Worm (Caenorhabditis elegans) whole organism, young adult: Measurements from ENCODE around the gene hal-2.

ENCODE experiments used
- B0019.2 ChIP-seq: fragments of 200-800 bp; sonication (Bioruptor generic); conservative IDR thresholded peaks from 2 replicates; pipeline ENCODE4 v1.3.6; 2022; ENCODE audit warnings: missing genetic modification reagents, missing genetic modification characterization, missing compliant biosample characterization
- B0261.1 ChIP-seq: sonication (generic microtip); optimal IDR thresholded peaks from 2 replicates; lab custom pipeline; 2016; ENCODE audit warnings: mild to moderate bottlenecking, missing genetic modification characterization, moderate library complexity, missing compliant biosample characterization
- C06A6.2 ChIP-seq: fragments of 200-800 bp; sonication (Bioruptor generic); conservative IDR thresholded peaks from 2 replicates; pipeline ENCODE4 v1.3.6; 2022; ENCODE audit warnings: missing genetic modification characterization, missing compliant biosample characterization
- F22D6.2 ChIP-seq: sonication (generic microtip); optimal IDR thresholded peaks from 2 replicates; lab custom pipeline; 2016; ENCODE audit warnings: mild to moderate bottlenecking, missing genetic modification characterization, missing compliant biosample characterization
- F23B12.7 ChIP-seq: sonication (generic microtip); optimal IDR thresholded peaks from 2 replicates; lab custom pipeline; 2017; ENCODE audit warnings: missing genetic modification characterization, mild to moderate bottlenecking, missing compliant biosample characterization, antibody characterized with exemption, moderate library complexity; ENCODE audit not compliant: insufficient read depth
- F33H1.4 ChIP-seq: fragments of 200-800 bp; sonication (Bioruptor generic); IDR thresholded peaks from 2 replicates; pipeline ENCODE4 v1.3.6; 2022; ENCODE audit warnings: missing genetic modification reagents, missing genetic modification characterization, missing compliant biosample characterization
- F39B2.1 ChIP-seq: fragments of 200-800 bp; sonication (Bioruptor generic); IDR thresholded peaks from 2 replicates; pipeline ENCODE4 v1.3.6; 2022; ENCODE audit warnings: missing genetic modification reagents, missing genetic modification characterization, missing compliant biosample characterization
- F49E8.2 ChIP-seq: sonication (generic microtip); optimal IDR thresholded peaks from 3 replicates; lab custom pipeline; 2017; ENCODE audit warnings: missing genetic modification characterization, mild to moderate bottlenecking, missing compliant biosample characterization, antibody characterized with exemption, moderate library complexity; ENCODE audit not compliant: insufficient read depth
- F52B5.7 ChIP-seq: sonication (generic microtip); optimal IDR thresholded peaks from 2 replicates; lab custom pipeline; 2016; ENCODE audit warnings: mild to moderate bottlenecking, missing genetic modification characterization, missing compliant biosample characterization
- F55B11.4 ChIP-seq: sonication (generic microtip); optimal IDR thresholded peaks from 2 replicates; lab custom pipeline; 2016; ENCODE audit warnings: missing compliant biosample characterization, missing genetic modification characterization, borderline replicate concordance; ENCODE audit not compliant: insufficient read depth
- F57C9.4 ChIP-seq: sonication (generic microtip); optimal IDR thresholded peaks from 2 replicates; lab custom pipeline; 2017; ENCODE audit warnings: mild to moderate bottlenecking, missing genetic modification characterization, missing compliant biosample characterization
- T07F8.4 ChIP-seq: sonication (generic microtip); optimal IDR thresholded peaks from 2 replicates; lab custom pipeline; 2016; ENCODE audit warnings: mild to moderate bottlenecking, missing genetic modification characterization, moderate library complexity, missing compliant biosample characterization
- Y53G8AR.9 ChIP-seq: fragments of 200-800 bp; sonication (Bioruptor generic); conservative IDR thresholded peaks from 2 replicates; pipeline ENCODE4 v1.3.6; 2022; ENCODE audit warnings: missing genetic modification reagents, missing genetic modification characterization, missing compliant biosample characterization
- Y56A3A.18 ChIP-seq: fragments of 200-800 bp; sonication (Bioruptor generic); IDR thresholded peaks from 2 replicates; pipeline ENCODE4 v1.3.6; 2022; ENCODE audit warnings: missing genetic modification reagents, missing genetic modification characterization, missing compliant biosample characterization
- Y79H2A.3 ChIP-seq: fragments of 200-800 bp; sonication (Bioruptor generic); conservative IDR thresholded peaks from 2 replicates; pipeline ENCODE4 v1.3.6; 2022; ENCODE audit warnings: missing genetic modification reagents, missing genetic modification characterization, missing compliant biosample characterization
- atf-7 ChIP-seq: sonication (generic microtip); optimal IDR thresholded peaks from 2 replicates; lab custom pipeline; 2017; ENCODE audit warnings: mild to moderate bottlenecking, missing genetic modification characterization, missing compliant biosample characterization
- attf-3 ChIP-seq: fragments of 200-800 bp; sonication (Bioruptor generic); conservative IDR thresholded peaks from 2 replicates; pipeline ENCODE4 v1.3.6; 2022; ENCODE audit warnings: missing genetic modification reagents, missing genetic modification characterization, missing compliant biosample characterization
- attf-6 ChIP-seq: fragments of 200-800 bp; sonication (Bioruptor generic); IDR thresholded peaks from 2 replicates; pipeline ENCODE4 v1.3.6; 2022; ENCODE audit warnings: missing genetic modification reagents, missing genetic modification characterization, missing compliant biosample characterization
- cebp-1 ChIP-seq, 2 experiments: fragments of 200-800 bp in 1 of 2; sonication (Bioruptor generic) in 1 of 2; sonication (generic microtip) in 1 of 2; IDR thresholded peaks in 1 of 2; optimal IDR thresholded peaks in 1 of 2; 2 replicates each; pipeline versions ENCODE4 v1.3.6 to Lab custom; 2017 to 2022; ENCODE audit warnings: missing compliant biosample characterization in 2 of 2, missing genetic modification characterization in 2 of 2, mild to moderate bottlenecking in 1 of 2, missing genetic modification reagents in 1 of 2, moderate library complexity in 1 of 2
- ceh-100 ChIP-seq: fragments of 200-800 bp; sonication (Bioruptor generic); IDR thresholded peaks from 2 replicates; pipeline ENCODE4 v1.3.6; 2022; ENCODE audit warnings: missing genetic modification reagents, missing genetic modification characterization, missing compliant biosample characterization
- ceh-27 ChIP-seq: fragments of 200-800 bp; sonication (Bioruptor generic); optimal IDR thresholded peaks from 2 replicates; lab custom pipeline; 2018; ENCODE audit warnings: mild to moderate bottlenecking, missing genetic modification characterization, moderate library complexity, missing compliant biosample characterization
- ceh-40 ChIP-seq: fragments of 200-800 bp; sonication (Bioruptor generic); IDR thresholded peaks from 2 replicates; pipeline ENCODE4 v1.3.6; 2022; ENCODE audit warnings: missing genetic modification characterization, missing compliant biosample characterization
- hlh-26 ChIP-seq: fragments of 200-800 bp; sonication (Bioruptor generic); conservative IDR thresholded peaks from 2 replicates; pipeline ENCODE4 v1.3.6; 2022; ENCODE audit warnings: missing genetic modification reagents, missing genetic modification characterization, missing compliant biosample characterization
- hmg-1.2 ChIP-seq: fragments of 200-800 bp; sonication (Bioruptor generic); IDR thresholded peaks from 2 replicates; pipeline ENCODE4 v1.3.6; 2022; ENCODE audit warnings: missing genetic modification reagents, missing genetic modification characterization, missing compliant biosample characterization
- hrde-1 ChIP-seq: sonication (generic microtip); optimal IDR thresholded peaks from 2 replicates; lab custom pipeline; 2016; ENCODE audit warnings: missing genetic modification characterization, mild to moderate bottlenecking, missing compliant biosample characterization, moderate library complexity, missing genotype, missing genetic modification reagents, borderline replicate concordance
- hsf-1 ChIP-seq: fragments of 200-800 bp; sonication (Bioruptor generic); IDR thresholded peaks from 2 replicates; pipeline ENCODE4 v1.3.6; 2022; ENCODE audit warnings: missing genetic modification reagents, missing genetic modification characterization, missing compliant biosample characterization
- lag-1 ChIP-seq: fragments of 200-800 bp; sonication (Bioruptor generic); IDR thresholded peaks from 2 replicates; pipeline ENCODE4 v1.3.6; 2022; ENCODE audit warnings: missing genetic modification reagents, missing genetic modification characterization, missing compliant biosample characterization
- lin-26 ChIP-seq: fragments of 200-800 bp; sonication (Bioruptor generic); IDR thresholded peaks from 2 replicates; pipeline ENCODE4 v1.3.6; 2022; ENCODE audit warnings: missing genetic modification reagents, missing genetic modification characterization, missing compliant biosample characterization
- lin-35 ChIP-seq, 3 experiments: fragments of 150-350 bp in 2 of 3; sonication (generic microtip) in 1 of 3; optimal IDR thresholded peaks; 2 replicates each; lab custom pipeline; 2014 to 2018; ENCODE audit warnings: missing biosample characterization in 3 of 3, missing genetic modification characterization in 3 of 3, missing genetic modification reagents in 3 of 3
- lin-54 ChIP-seq: fragments of 200-800 bp; sonication (Bioruptor generic); optimal IDR thresholded peaks from 2 replicates; lab custom pipeline; 2018; ENCODE audit warnings: mild to moderate bottlenecking, missing genetic modification characterization, missing compliant biosample characterization
- lsl-1 ChIP-seq: fragments of 200-800 bp; sonication (Bioruptor generic); optimal IDR thresholded peaks from 2 replicates; lab custom pipeline; 2018; ENCODE audit warnings: mild to moderate bottlenecking, missing genetic modification characterization, moderate library complexity, missing compliant biosample characterization
- madf-3 ChIP-seq: fragments of 200-800 bp; sonication (Bioruptor generic); IDR thresholded peaks from 2 replicates; pipeline ENCODE4 v1.3.6; 2022; ENCODE audit warnings: missing genetic modification reagents, missing genetic modification characterization, missing compliant biosample characterization
- mcd-1 ChIP-seq: fragments of 200-800 bp; sonication (Bioruptor generic); IDR thresholded peaks from 2 replicates; pipeline ENCODE4 v1.3.6; 2022; ENCODE audit warnings: missing genetic modification reagents, missing genetic modification characterization, missing compliant biosample characterization
- mes-4 ChIP-seq: sonication (generic microtip); optimal IDR thresholded peaks from 2 replicates; lab custom pipeline; 2016; ENCODE audit warnings: missing genotype, missing genetic modification characterization, missing compliant biosample characterization
- mxl-1 ChIP-seq: sonication (generic microtip); optimal IDR thresholded peaks from 2 replicates; lab custom pipeline; 2016; ENCODE audit warnings: missing genetic modification characterization, missing compliant biosample characterization
- nfya-2 ChIP-seq: fragments of 200-800 bp; sonication (Bioruptor generic); IDR thresholded peaks from 2 replicates; pipeline ENCODE4 v1.3.6; 2022; ENCODE audit warnings: missing genetic modification reagents, missing genetic modification characterization, missing compliant biosample characterization
- nfyb-1 ChIP-seq: fragments of 200-800 bp; sonication (Bioruptor generic); IDR thresholded peaks from 2 replicates; pipeline ENCODE4 v1.3.6; 2022; ENCODE audit warnings: missing genetic modification reagents, missing genetic modification characterization, missing compliant biosample characterization
- nhr-80 ChIP-seq: sonication (generic microtip); optimal IDR thresholded peaks from 2 replicates; lab custom pipeline; 2016; ENCODE audit warnings: missing genetic modification characterization, missing compliant biosample characterization
- repo-1 ChIP-seq: sonication (generic microtip); optimal IDR thresholded peaks from 2 replicates; lab custom pipeline; 2017; ENCODE audit warnings: mild to moderate bottlenecking, missing genetic modification characterization, missing compliant biosample characterization
- snpc-1.3 ChIP-seq: sonication (generic microtip); optimal IDR thresholded peaks from 2 replicates; lab custom pipeline; 2017; ENCODE audit warnings: missing genetic modification characterization, mild to moderate bottlenecking, missing compliant biosample characterization, antibody characterized with exemption, moderate library complexity, missing genotype, missing genetic modification reagents; ENCODE audit not compliant: insufficient read depth
- zim-3 ChIP-seq: sonication (generic microtip); optimal IDR thresholded peaks from 2 replicates; lab custom pipeline; 2017; ENCODE audit warnings: mild to moderate bottlenecking, missing genetic modification characterization, moderate library complexity, missing compliant biosample characterization

The hal-2 gene

DNA sequence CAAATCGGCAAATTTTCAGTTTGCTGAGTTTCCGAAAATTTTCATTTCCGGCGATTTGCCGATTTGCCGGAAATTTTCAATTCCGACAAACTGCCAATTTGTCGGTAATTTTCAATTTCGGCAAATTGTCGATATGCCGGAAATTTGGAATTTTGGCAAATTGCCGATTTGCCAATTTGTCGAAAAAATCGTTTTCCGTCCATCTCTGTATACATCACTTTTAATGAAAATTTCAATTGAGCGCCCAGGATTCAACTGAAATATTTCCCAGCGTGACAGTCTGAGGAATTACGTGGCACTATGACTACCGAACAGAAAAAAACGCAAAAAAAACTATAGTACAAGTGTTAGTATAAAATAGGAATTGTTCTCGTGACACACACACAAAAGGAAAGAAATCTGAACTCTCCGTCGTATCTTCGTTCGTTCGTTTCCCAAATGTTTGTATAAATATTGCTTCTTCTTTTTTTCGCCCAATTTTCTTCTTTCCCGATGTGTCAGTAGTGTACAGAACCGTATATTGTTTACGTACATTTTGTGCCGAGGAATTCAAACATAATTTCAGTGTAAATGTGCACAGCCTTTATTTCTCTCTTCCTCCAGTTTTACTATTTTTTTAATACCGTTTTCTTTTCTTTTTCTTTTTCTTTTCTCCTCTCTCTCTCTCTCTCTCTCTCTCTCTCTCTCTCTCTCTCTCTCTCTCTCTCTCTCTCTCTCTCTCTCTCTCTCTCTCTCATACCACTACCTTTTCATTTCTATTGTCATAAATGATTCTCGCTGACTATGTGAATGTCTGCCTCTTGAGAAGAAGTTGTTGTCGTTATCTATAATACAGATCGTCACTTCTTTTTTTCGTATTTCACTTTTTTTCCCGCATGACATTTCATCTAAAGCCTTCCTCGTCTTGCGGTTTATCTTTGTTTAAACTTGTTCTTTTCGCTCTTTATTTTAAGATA is 44.0 kb upstream of the hal-2 start (continued):
- TF ChIP-seq C06A6.2 (GFP tag; lab: Robert Waterston, UW) (no peak), lin-54 (GFP tag; lab: Kevin White, UChicago) (no peak), attf-6 (GFP tag; lab: Robert Waterston, UW) (no peak), lin-26 (no peak), nhr-80 (peak; percentile 6), F23B12.7 (tag; lab: Kevin White, UChicago) (no peak)
- TF ChIP-seq, all 124 proteins: peak for 12

- TF ChIP-seq ceh-27 (GFP tag; lab: Kevin White, UChicago), result no peak
- TF ChIP-seq F39B2.1, result no peak
- no peak for TF ChIP-seq F23B12.7 (tag; lab: Kevin White, UChicago)
- TF ChIP-seq hmg-1.2, result no peak
- TF ChIP-seq F52B5.7, result no peak
- no peak for TF ChIP-seq lin-26
- no peak for TF ChIP-seq Y53G8AR.9 (GFP tag; lab: Robert Waterston, UW)
- TF ChIP-seq repo-1 (tag; lab: Kevin White, UChicago), result no peak
- no peak for TF ChIP-seq nfyb-1
- no peak for TF ChIP-seq B0261.1 (tag; lab: Kevin White, UChicago)
- no peak for TF ChIP-seq attf-6 (GFP tag; lab: Robert Waterston, UW)
- no peak for TF ChIP-seq mxl-1 (tag; lab: Kevin White, UChicago)
- no peak for TF ChIP-seq F55B11.4
- no peak for TF ChIP-seq hrde-1
- no peak for TF ChIP-seq snpc-1.3 (tag; lab: Kevin White, UChicago)
- TF ChIP-seq mes-4 (tag; lab: Kevin White, UChicago), result no peak
- no peak for TF ChIP-seq ceh-40 (GFP tag; lab: Robert Waterston, UW)
Measured at ce11 chrIII:10126375-10126774, 37.6 kb upstream of the hal-2 start.

- TF ChIP-seq lin-35 (GFP tag; optimal IDR thresholded peaks at IDR 0.05; lab: Kevin White, UChicago), result peak in 1 of 3 experiments; percentile 31
- TF ChIP-seq F22D6.2 (tag; lab: Kevin White, UChicago), result no peak
- TF ChIP-seq B0019.2 (GFP tag; lab: Robert Waterston, UW), result peak; percentile 56; the same call in 1 of the 2 replicates
- no peak for TF ChIP-seq zim-3 (tag; lab: Kevin White, UChicago)
- no peak for TF ChIP-seq nfya-2 (GFP tag; lab: Robert Waterston, UW)
- no peak for TF ChIP-seq F23B12.7 (tag; lab: Kevin White, UChicago)
- 0 out of 2 replicates have a peak, but pooled peaks have one; percentile 32 for TF ChIP-seq F33H1.4 (GFP tag; lab: Robert Waterston, UW)
- no peak for TF ChIP-seq lag-1 (GFP tag; lab: Robert Waterston, UW)
- TF ChIP-seq mcd-1 (GFP tag; lab: Robert Waterston, UW), result peak; percentile 90
- no peak for TF ChIP-seq hlh-26
- TF ChIP-seq T07F8.4 (tag; lab: Kevin White, UChicago), result no peak
- TF ChIP-seq cebp-1 (GFP tag; IDR thresholded peaks at IDR 0.05; lab: Robert Waterston, UW), result peak; percentile 29; the same call in 1 of the 2 replicates
- TF ChIP-seq cebp-1 (tag; optimal IDR thresholded peaks at IDR 0.05; lab: Kevin White, UChicago), result peak; percentile 28
- TF ChIP-seq F49E8.2 (tag; lab: Kevin White, UChicago), result no peak
- TF ChIP-seq Y56A3A.18 (GFP tag; lab: Robert Waterston, UW), result no peak
- no peak for TF ChIP-seq atf-7 (tag; lab: Kevin White, UChicago)
- peak; percentile 48; the same call in 1 of the 2 replicates for TF ChIP-seq attf-3 (GFP tag; lab: Robert Waterston, UW)
- no peak for TF ChIP-seq Y79H2A.3 (GFP tag; lab: Robert Waterston, UW)
- TF ChIP-seq hrde-1, result no peak
- peak; percentile 96 for TF ChIP-seq ceh-100 (GFP tag; lab: Robert Waterston, UW)
- TF ChIP-seq ceh-27 (GFP tag; lab: Kevin White, UChicago), result peak; percentile 47
- TF ChIP-seq madf-3 (GFP tag; lab: Robert Waterston, UW), result 0 out of 2 replicates have a peak, but pooled peaks have one; percentile 75
- no peak for TF ChIP-seq F57C9.4 (tag; lab: Kevin White, UChicago)
- TF ChIP-seq lsl-1 (GFP tag; lab: Kevin White, UChicago), result peak; percentile 44
- no peak for TF ChIP-seq hsf-1 (GFP tag; lab: Robert Waterston, UW)
- TF ChIP-seq C06A6.2 (GFP tag; lab: Robert Waterston, UW), result peak; percentile 60; the same call in 1 of the 2 replicates
Measured at ce11 chrIII:10123586-10124233, 35.0 kb upstream of the hal-2 start, which contains the start of gene ttll-4. ttll-4 (plus strand) TSS chrIII:10124183.
